In the genomic region with DNA sequence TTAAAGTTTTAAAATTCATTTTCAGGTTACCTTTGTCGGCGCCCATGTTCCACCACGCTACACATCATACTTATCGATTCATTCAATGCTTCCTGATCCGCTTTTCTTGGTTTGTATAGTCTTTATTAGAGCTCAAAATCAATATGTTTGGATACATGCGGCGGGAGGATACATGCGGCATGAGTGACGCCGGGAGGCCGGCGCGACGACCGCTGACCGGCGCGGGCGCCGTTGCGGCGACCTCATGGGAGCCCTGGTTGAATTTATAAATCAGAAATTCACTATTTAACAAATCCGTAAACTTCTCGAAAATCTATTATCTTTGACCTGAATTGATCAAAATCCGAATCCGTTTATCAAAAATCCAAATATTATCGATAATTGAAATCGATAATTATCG, we compare ENCODE assay signal across 3 worm cellular contexts.
TF ChIP-seq lines count a peak whose summit lies in the region.

No protein-coding gene starts in this region.

TF ChIP-seq in whole organism, L4 larva, 104 proteins besides CTCF, POLR2A, EP300 and RAD21:
- TF ChIP-seq Y105C5A.15 (GFP tag; IDR thresholded peaks at IDR 0.05; lab: Robert Waterston, UW): no peak
- no peak for TF ChIP-seq nhr-42 (GFP tag; IDR thresholded peaks at IDR 0.05; lab: Robert Waterston, UW)
- TF ChIP-seq set-16 (GFP tag; IDR thresholded peaks at IDR 0.05; lab: Robert Waterston, UW): peak; percentile 72

TF ChIP-seq in whole organism, mixed stage, embryonic, 35 proteins besides CTCF, POLR2A, EP300 and RAD21:
- TF ChIP-seq elt-1 (tag; optimal IDR thresholded peaks at IDR 0.05; lab: Kevin White, UChicago; ENCODE audit: borderline replicate concordance, insufficient read depth) (no peak), M03D4.4 (tag; optimal IDR thresholded peaks at IDR 0.05; lab: Kevin White, UChicago) (no peak), ceh-83 (GFP tag; optimal IDR thresholded peaks at IDR 0.05; lab: Kevin White, UChicago) (peak; percentile 15)

TF ChIP-seq in whole organism, young adult, 124 proteins besides CTCF, POLR2A, EP300 and RAD21:
- TF ChIP-seq attf-6 (GFP tag; IDR thresholded peaks at IDR 0.05; lab: Robert Waterston, UW) (no peak), ceh-27 (GFP tag; optimal IDR thresholded peaks at IDR 0.05; lab: Kevin White, UChicago) (no peak), ztf-18 (tag; optimal IDR thresholded peaks at IDR 0.05; lab: Kevin White, UChicago) (no peak), zfh-2 (GFP tag; conservative IDR thresholded peaks at IDR 0.05; lab: Robert Waterston, UW) (peak; percentile 80), somi-1 (GFP tag; optimal IDR thresholded peaks at IDR 0.05; lab: Kevin White, UChicago) (no peak), egrh-3 (GFP tag; IDR thresholded peaks at IDR 0.05; lab: Robert Waterston, UW) (peak; percentile 18; the same call in 1 of the 2 replicates), F10E7.11 (tag; optimal IDR thresholded peaks at IDR 0.05; lab: Kevin White, UChicago) (no peak), B0019.2 (GFP tag; conservative IDR thresholded peaks at IDR 0.05; lab: Robert Waterston, UW) (no peak)
